Fruit fly (Drosophila melanogaster): Measurements from ENCODE around the gene CG3982.

The CG3982 gene

DNA sequence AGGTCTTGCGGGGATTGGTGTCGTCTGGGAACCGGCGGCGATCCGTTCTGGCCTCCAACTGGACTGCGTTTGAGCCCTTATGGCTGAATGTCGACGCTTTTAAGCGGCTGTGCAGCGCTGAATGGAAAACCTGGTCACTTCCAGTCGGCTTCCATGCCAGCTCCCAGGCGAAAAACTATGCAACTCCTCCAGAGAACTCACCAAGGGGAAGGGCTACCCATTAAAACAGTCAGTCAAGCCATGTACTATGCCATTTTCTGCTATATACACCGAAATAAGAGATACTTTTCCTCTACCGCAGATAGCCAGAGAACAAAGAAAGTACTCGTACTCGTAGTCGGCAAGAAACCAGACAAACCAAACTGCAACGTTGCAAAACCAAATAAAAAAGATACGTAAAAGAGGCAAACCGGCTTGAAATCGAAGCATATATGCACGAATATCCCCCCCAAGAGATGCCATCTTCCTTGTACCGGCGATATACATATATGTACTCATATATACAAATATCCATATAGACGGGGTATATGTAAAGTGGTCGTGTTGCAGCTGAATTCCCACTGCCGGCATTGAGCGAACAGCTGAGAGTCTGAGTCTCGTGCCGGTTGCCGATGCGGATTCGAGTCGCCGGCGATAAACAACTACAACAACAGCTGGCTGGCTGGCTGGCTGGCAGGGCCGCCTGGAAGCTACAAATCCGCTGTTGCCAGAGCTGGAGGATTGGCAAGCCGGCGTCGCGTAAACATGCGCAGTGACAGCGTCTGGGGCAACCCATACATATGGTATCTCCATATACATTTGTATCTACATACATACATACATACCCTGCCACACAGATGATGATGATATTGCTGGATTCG, 37.5 kb downstream of the CG3982 start, which contains the start of gene Hsp67Ba (continued):
- TF ChIP-seq oc (tag; optimal IDR thresholded peaks at IDR 0.05) (no peak), CG10431 (GFP tag; optimal IDR thresholded peaks at IDR 0.05) (no peak), corto (GFP tag; optimal IDR thresholded peaks at IDR 0.05) (peak; percentile 47), az2 (GFP tag; optimal IDR thresholded peaks at IDR 0.05) (no peak), CG13624 (GFP tag; optimal IDR thresholded peaks at IDR 0.05) (no peak), sob (GFP tag; IDR thresholded peaks at IDR 0.05) (no peak), B-H1 (GFP tag; IDR thresholded peaks at IDR 0.05) (no peak), H2.0 (GFP tag; IDR thresholded peaks at IDR 0.05) (no peak), CG2199 (GFP tag; IDR thresholded peaks at IDR 0.05) (no peak)

DNA sequence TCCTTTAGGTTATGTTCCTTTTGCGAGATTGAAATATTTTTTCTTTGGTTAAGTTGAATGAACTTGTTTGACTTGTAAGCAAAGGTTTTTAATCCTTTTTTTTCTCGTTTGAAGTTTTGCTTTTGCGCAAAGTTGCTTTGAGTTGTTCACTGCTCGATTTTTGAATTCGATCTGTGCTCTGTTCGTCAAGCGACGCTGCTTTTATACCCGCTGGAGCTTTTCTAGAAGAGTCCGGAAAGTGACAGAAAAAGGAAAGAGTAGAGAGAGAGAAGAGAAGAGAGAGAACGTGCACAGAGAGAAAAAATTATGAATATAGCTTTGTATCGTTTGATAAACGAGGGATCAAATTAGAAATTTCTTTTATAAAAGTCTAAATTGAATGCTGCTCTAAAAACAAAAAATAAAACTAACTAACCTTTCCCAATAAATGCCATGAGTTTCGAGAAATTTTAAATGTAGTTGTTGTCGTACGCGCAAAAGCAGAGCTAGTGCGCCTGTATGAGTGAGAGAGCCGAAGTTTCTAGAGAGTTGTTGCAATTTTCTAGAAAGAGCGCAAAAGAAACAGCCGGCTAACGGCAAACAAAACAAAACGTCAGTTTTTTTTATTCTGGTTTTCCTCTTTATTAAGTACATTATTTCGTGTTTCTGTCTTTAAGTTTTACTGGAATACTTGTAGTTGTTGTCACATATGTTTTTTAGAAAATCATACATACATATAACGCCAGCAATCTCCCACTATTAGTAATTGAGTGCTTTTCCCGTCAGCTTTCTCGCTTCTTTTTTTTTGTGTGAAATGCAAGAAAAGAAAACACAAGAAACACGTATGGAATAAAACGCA, 39.8 kb downstream of the CG3982 start, which contains the start of gene Hsp26:
Gene Hsp26 (minus strand): TSS at position 230 of the 838 bp plus-strand sequence.
- TF ChIP-seq toy (GFP tag; IDR thresholded peaks at IDR 0.05) (no peak), ind (GFP tag; optimal IDR thresholded peaks at IDR 0.05) (peak; percentile 69), CG7271 (tag; optimal IDR thresholded peaks at IDR 0.05) (no peak), CG1024 (GFP tag; IDR thresholded peaks at IDR 0.05) (peak; percentile 77), Ssrp (tag; optimal IDR thresholded peaks at IDR 0.05) (peak; percentile 70), ci (GFP tag; IDR thresholded peaks at IDR 0.05) (peak; percentile 96), CG18011 (GFP tag; optimal IDR thresholded peaks at IDR 0.05) (peak; percentile 62), emc (GFP tag; optimal IDR thresholded peaks at IDR 0.05) (peak; percentile 55), ap (GFP tag; IDR thresholded peaks at IDR 0.05) (peak; percentile 83), Lim3 (GFP tag; IDR thresholded peaks at IDR 0.05) (no peak), jigr1 (GFP tag; IDR thresholded peaks at IDR 0.05) (0 out of 3 replicates have a peak, but pooled peaks have one; percentile 9), CG2120 (GFP tag; optimal IDR thresholded peaks at IDR 0.05) (peak; percentile 92), tup (GFP tag; optimal IDR thresholded peaks at IDR 0.05) (peak; percentile 45), gfzf (GFP tag; optimal IDR thresholded peaks at IDR 0.05) (no peak), CG4424 (GFP tag; optimal IDR thresholded peaks at IDR 0.05) (peak; percentile 83), CG15011 (GFP tag; optimal IDR thresholded peaks at IDR 0.05) (peak; percentile 11), her (GFP tag; optimal IDR thresholded peaks at IDR 0.05) (peak; percentile 87), Eip74EF (GFP tag; optimal IDR thresholded peaks at IDR 0.05) (peak in 1 of 2 experiments; percentile 80), CG14050 (GFP tag; IDR thresholded peaks at IDR 0.05) (peak; percentile 86), CG17612 (GFP tag; IDR thresholded peaks at IDR 0.05) (peak; percentile 56; the same call in 1 of the 2 replicates), CG6765 (GFP tag; optimal IDR thresholded peaks at IDR 0.05) (peak; percentile 74), Chrac-16 (GFP tag; optimal IDR thresholded peaks at IDR 0.05) (peak; percentile 75), CG18619 (GFP tag; optimal IDR thresholded peaks at IDR 0.05) (peak; percentile 74), zen (tag; optimal IDR thresholded peaks at IDR 0.05) (peak; percentile 24), H15 (GFP tag; IDR thresholded peaks at IDR 0.05) (no peak), Mad (GFP tag; optimal IDR thresholded peaks at IDR 0.05) (peak; percentile 61), ato (GFP tag; IDR thresholded peaks at IDR 0.05; ENCODE audit: partially characterized antibody) (no peak), ewg (GFP tag; optimal IDR thresholded peaks at IDR 0.05) (peak; percentile 93), Atf-2 (GFP tag; optimal IDR thresholded peaks at IDR 0.05) (peak; percentile 67), CG42726 (GFP tag; IDR thresholded peaks at IDR 0.05; ENCODE audit: partially characterized antibody) (no peak), Stat92E (GFP tag; optimal IDR thresholded peaks at IDR 0.05) (peak in 1 of 3 experiments; percentile 59), Myb (GFP tag; optimal IDR thresholded peaks at IDR 0.05) (peak; percentile 71), Lpt (GFP tag; optimal IDR thresholded peaks at IDR 0.05) (no peak), CG17829 (tag; optimal IDR thresholded peaks at IDR 0.05) (peak; percentile 89), abd-A (tag; optimal IDR thresholded peaks at IDR 0.05) (no peak), CG3847 (GFP tag; IDR thresholded peaks at IDR 0.05) (peak; percentile 66), NfI (GFP tag; optimal IDR thresholded peaks at IDR 0.05) (peak; percentile 77)

Data from whole organism, embryonic.